Worm (Caenorhabditis elegans) whole organism, L4 larva: ENCODE measurements around the gene R13D7.2.

Source experiments
- F10B5.3 ChIP-seq: sonication (generic microtip); optimal IDR thresholded peaks from 2 replicates; lab custom pipeline; 2016; ENCODE audit warnings: mild to moderate bottlenecking, missing genetic modification characterization, missing compliant biosample characterization
- T26A8.4 ChIP-seq: fragments of 200-800 bp; sonication (Bioruptor generic); IDR thresholded peaks from 2 replicates; pipeline ENCODE4 v1.3.6; 2022; ENCODE audit warnings: missing genetic modification characterization, missing compliant biosample characterization
- Y105C5A.15 ChIP-seq: fragments of 200-800 bp; sonication (Bioruptor generic); IDR thresholded peaks from 2 replicates; pipeline ENCODE4 v1.3.6; 2022; ENCODE audit warnings: missing genetic modification characterization, missing compliant biosample characterization
- Y48G9A.11 ChIP-seq: fragments of 200-800 bp; sonication (Bioruptor generic); IDR thresholded peaks from 2 replicates; pipeline ENCODE4 v1.3.6; 2022; ENCODE audit warnings: missing genetic modification reagents, missing genetic modification characterization, missing compliant biosample characterization
- ZK337.2 ChIP-seq: fragments of 200-800 bp; sonication (Bioruptor generic); IDR thresholded peaks from 2 replicates; pipeline ENCODE4 v1.3.6; 2022; ENCODE audit warnings: missing genetic modification reagents, missing genetic modification characterization, missing compliant biosample characterization
- aha-1 ChIP-seq: fragments of 150-350 bp; peaks from one replicate; lab custom pipeline; 2014; ENCODE audit warnings: missing biosample characterization, missing genetic modification characterization
- aly-2 ChIP-seq: sonication (generic microtip); optimal IDR thresholded peaks from 2 replicates; lab custom pipeline; 2018; ENCODE audit warnings: missing biosample characterization, missing genetic modification characterization
- ceh-28 ChIP-seq: fragments of 150-350 bp; optimal IDR thresholded peaks from 2 replicates; lab custom pipeline; 2014; ENCODE audit warnings: missing biosample characterization, missing genetic modification reagents, missing genetic modification characterization
- ceh-82 ChIP-seq: sonication (generic microtip); optimal IDR thresholded peaks from 2 replicates; lab custom pipeline; 2017; ENCODE audit warnings: missing biosample characterization, missing genetic modification characterization
- ctbp-1 ChIP-seq: fragments of 200-800 bp; sonication (Bioruptor generic); IDR thresholded peaks from 2 replicates; pipeline ENCODE4 v1.3.6; 2022; ENCODE audit warnings: missing genetic modification reagents, missing genetic modification characterization, missing compliant biosample characterization
- daf-16 ChIP-seq, 3 experiments: sonication (generic microtip); optimal IDR thresholded peaks; 2 replicates each; lab custom pipeline; 2016 to 2017; ENCODE audit warnings: missing genetic modification characterization in 3 of 3, missing genetic modification reagents in 3 of 3, mild to moderate bottlenecking in 2 of 3, missing compliant biosample characterization in 2 of 3, missing biosample characterization in 1 of 3, moderate library complexity in 1 of 3
- dmd-6 ChIP-seq: fragments of 200-800 bp; sonication (Bioruptor generic); IDR thresholded peaks from 2 replicates; pipeline ENCODE4 v1.3.6; 2022; ENCODE audit warnings: missing genetic modification reagents, missing genetic modification characterization, missing compliant biosample characterization
- dve-1 ChIP-seq: sonication (generic microtip); optimal IDR thresholded peaks from 2 replicates; lab custom pipeline; 2017; ENCODE audit warnings: antibody characterized with exemption, mild to moderate bottlenecking, missing genetic modification characterization, missing compliant biosample characterization; ENCODE audit not compliant: insufficient read depth
- egl-43 ChIP-seq: fragments of 200-800 bp; sonication (Bioruptor generic); IDR thresholded peaks from 2 replicates; pipeline ENCODE4 v1.3.6; 2022; ENCODE audit warnings: missing genetic modification reagents, missing genetic modification characterization, missing compliant biosample characterization
- hif-1 ChIP-seq, 2 experiments: sonication (generic microtip); optimal IDR thresholded peaks; 2 replicates each; lab custom pipeline; 2016 to 2017; ENCODE audit warnings: missing compliant biosample characterization in 2 of 2, missing genetic modification characterization in 2 of 2, missing genetic modification reagents in 2 of 2, missing genotype in 2 of 2, mild to moderate bottlenecking in 1 of 2
- hlh-11 ChIP-seq: fragments of 200-800 bp; sonication (Bioruptor generic); optimal IDR thresholded peaks from 2 replicates; lab custom pipeline; 2018; ENCODE audit warnings: mild to moderate bottlenecking, missing genetic modification characterization, missing compliant biosample characterization
- hmg-1.1 ChIP-seq: fragments of 200-800 bp; sonication (Bioruptor generic); IDR thresholded peaks from 2 replicates; pipeline ENCODE4 v1.3.6; 2022; ENCODE audit warnings: missing genetic modification reagents, missing genetic modification characterization, missing compliant biosample characterization
- lim-7 ChIP-seq: fragments of 200-800 bp; sonication (Bioruptor generic); IDR thresholded peaks from 2 replicates; pipeline ENCODE4 v1.3.6; 2022; ENCODE audit warnings: missing genetic modification characterization, missing compliant biosample characterization
- lir-3 ChIP-seq: sonication (generic microtip); optimal IDR thresholded peaks from 2 replicates; lab custom pipeline; 2016; ENCODE audit warnings: mild to moderate bottlenecking, missing genetic modification characterization, missing compliant biosample characterization
- mxl-2 ChIP-seq: fragments of 200-800 bp; sonication (Bioruptor generic); conservative IDR thresholded peaks from 2 replicates; pipeline ENCODE4 v1.3.6; 2022; ENCODE audit warnings: missing genetic modification reagents, missing genetic modification characterization, missing compliant biosample characterization
- nhr-111 ChIP-seq: fragments of 200-800 bp; sonication (Bioruptor generic); optimal IDR thresholded peaks from 2 replicates; lab custom pipeline; 2018; ENCODE audit warnings: mild to moderate bottlenecking, missing genetic modification characterization, missing compliant biosample characterization
- nhr-237 ChIP-seq: sonication (generic microtip); optimal IDR thresholded peaks from 2 replicates; lab custom pipeline; 2017; ENCODE audit warnings: missing biosample characterization, missing genetic modification characterization
- nhr-28 ChIP-seq: fragments of 150-350 bp; optimal IDR thresholded peaks from 2 replicates; lab custom pipeline; 2014; ENCODE audit warnings: missing biosample characterization, missing genetic modification characterization
- nhr-48 ChIP-seq: sonication (generic microtip); optimal IDR thresholded peaks from 2 replicates; lab custom pipeline; 2016; ENCODE audit warnings: mild to moderate bottlenecking, missing genetic modification characterization, missing compliant biosample characterization
- nhr-6 ChIP-seq: fragments of 150-350 bp; optimal IDR thresholded peaks from 2 replicates; lab custom pipeline; 2014; ENCODE audit warnings: missing biosample characterization, missing genetic modification characterization
- nhr-76 ChIP-seq: fragments of 150-350 bp; optimal IDR thresholded peaks from 2 replicates; lab custom pipeline; 2014; ENCODE audit warnings: missing biosample characterization, missing genetic modification characterization
- pqm-1 ChIP-seq: sonication (generic microtip); optimal IDR thresholded peaks from 2 replicates; lab custom pipeline; 2017; ENCODE audit warnings: missing biosample characterization, missing genetic modification characterization
- rbr-2 ChIP-seq: sonication (generic microtip); optimal IDR thresholded peaks from 2 replicates; lab custom pipeline; 2016; ENCODE audit warnings: missing genotype, missing genetic modification characterization, missing compliant biosample characterization
- set-16 ChIP-seq: fragments of 200-800 bp; sonication (Bioruptor generic); IDR thresholded peaks from 2 replicates; pipeline ENCODE4 v1.3.6; 2022; ENCODE audit warnings: missing genetic modification reagents, missing genetic modification characterization, missing compliant biosample characterization
- spr-1 ChIP-seq: sonication (generic microtip); optimal IDR thresholded peaks from 2 replicates; lab custom pipeline; 2016; ENCODE audit warnings: mild to moderate bottlenecking, missing genetic modification characterization, missing compliant biosample characterization
- unc-130 ChIP-seq: sonication (generic microtip); optimal IDR thresholded peaks from 2 replicates; lab custom pipeline; 2016; ENCODE audit warnings: missing genetic modification reagents, missing genetic modification characterization, missing compliant biosample characterization
- unc-62 ChIP-seq, 3 experiments: fragments of 150-350 bp in 1 of 3; sonication (generic microtip); optimal IDR thresholded peaks in 2 of 3; peaks in 1 of 3; 1 replicate in 1 of 3; 2 replicates in 2 of 3; lab custom pipeline; 2014 to 2017; ENCODE audit warnings: missing biosample characterization in 3 of 3, missing genetic modification characterization in 3 of 3, missing genetic modification reagents in 3 of 3, missing genotype in 1 of 3
- zag-1 ChIP-seq: fragments of 150-350 bp; optimal IDR thresholded peaks from 2 replicates; lab custom pipeline; 2014; ENCODE audit warnings: missing biosample characterization, missing genetic modification characterization
- zfp-2 ChIP-seq: sonication (generic microtip); optimal IDR thresholded peaks from 2 replicates; lab custom pipeline; 2016; ENCODE audit warnings: mild to moderate bottlenecking, missing genetic modification characterization, missing compliant biosample characterization
- zip-2 ChIP-seq: fragments of 150-350 bp; optimal IDR thresholded peaks from 2 replicates; lab custom pipeline; 2014; ENCODE audit warnings: missing biosample characterization, missing genetic modification characterization
- ztf-11 ChIP-seq: fragments of 150-350 bp; optimal IDR thresholded peaks from 2 replicates; lab custom pipeline; 2014; ENCODE audit warnings: missing biosample characterization, missing genetic modification characterization

The R13D7.2 gene

ce11 chrV:7391933-7392332 lies 17.8 kb upstream of the R13D7.2 start, which contains the start of gene fbxa-105:
Gene fbxa-105, minus strand, starts transcription at chrV:7392029.
- TF ChIP-seq hif-1 (tag; optimal IDR thresholded peaks at IDR 0.05; lab: Kevin White, UChicago): no peak
- peak; percentile 77 for TF ChIP-seq pqm-1 (tag; lab: Kevin White, UChicago)
- TF ChIP-seq ceh-28 (tag; lab: Kevin White, UChicago): no peak
- TF ChIP-seq daf-16 (GFP tag; optimal IDR thresholded peaks at IDR 0.05; lab: Kevin White, UChicago): no peak
- TF ChIP-seq daf-16 (tag; optimal IDR thresholded peaks at IDR 0.05; lab: Kevin White, UChicago): peak; percentile 59
- TF ChIP-seq nhr-28 (tag; lab: Kevin White, UChicago): peak; percentile 26
- TF ChIP-seq dve-1 (tag; lab: Kevin White, UChicago): peak; percentile 24
- TF ChIP-seq unc-130: no peak
- TF ChIP-seq spr-1: no peak
- TF ChIP-seq, all 104 proteins: peak for 4

- TF ChIP-seq unc-62 (GFP tag; optimal IDR thresholded peaks at IDR 0.05 in 1 of 2; lab: Kevin White, UChicago): peak in 1 of 2 experiments; percentile 2
- TF ChIP-seq unc-62 (tag; optimal IDR thresholded peaks at IDR 0.05; lab: Kevin White, UChicago): no peak
- no peak for TF ChIP-seq nhr-76
- TF ChIP-seq aly-2 (tag; lab: Kevin White, UChicago): no peak
Measured at ce11 chrV:7395359-7395758, 14.3 kb upstream of the R13D7.2 start, which contains the start of gene srx-9. Gene srx-9, minus strand, starts transcription at chrV:7395459.

ce11 chrV:7399202-7399601 lies 10.5 kb upstream of the R13D7.2 start, which contains the start of gene gst-41:
Gene gst-41, minus strand, starts transcription at chrV:7399302.
- TF ChIP-seq dmd-6 (GFP tag; lab: Robert Waterston, UW) (no peak), hif-1 (tag; optimal IDR thresholded peaks at IDR 0.05; lab: Kevin White, UChicago) (no peak), ceh-82 (tag; lab: Kevin White, UChicago) (no peak)

ce11 chrV:7400095-7400494 lies 9.6 kb upstream of the R13D7.2 start, which contains the start of gene cnc-9:
Gene cnc-9, minus strand, starts transcription at chrV:7400195.
- TF ChIP-seq rbr-2 (tag; lab: Kevin White, UChicago): no peak
- TF ChIP-seq nhr-6: no peak
- no peak for TF ChIP-seq nhr-111 (GFP tag; lab: Kevin White, UChicago)
- no peak for TF ChIP-seq aha-1 (tag; lab: Kevin White, UChicago)
- TF ChIP-seq dve-1 (tag; lab: Kevin White, UChicago): no peak
- no peak for TF ChIP-seq mxl-2 (GFP tag; lab: Robert Waterston, UW)
- TF ChIP-seq ctbp-1 (GFP tag; lab: Robert Waterston, UW): no peak
- TF ChIP-seq unc-130: no peak
- TF ChIP-seq hlh-11 (tag; lab: Kevin White, UChicago): no peak
- TF ChIP-seq Y105C5A.15 (GFP tag; lab: Robert Waterston, UW): no peak
- no peak for TF ChIP-seq dmd-6 (GFP tag; lab: Robert Waterston, UW)
- no peak for TF ChIP-seq egl-43
- no peak for TF ChIP-seq T26A8.4 (GFP tag; lab: Robert Waterston, UW)

ce11 chrV:7400588-7400987 lies 9.1 kb upstream of the R13D7.2 start, which contains the start of gene srx-60:
Gene srx-60, plus strand, starts transcription at chrV:7400888.
- TF ChIP-seq lir-3 (tag; lab: Kevin White, UChicago) (no peak), F10B5.3 (tag; lab: Kevin White, UChicago) (no peak), Y48G9A.11 (GFP tag; lab: Robert Waterston, UW) (no peak), ZK337.2 (no peak), ztf-11 (tag; lab: Kevin White, UChicago) (no peak), nhr-237 (tag; lab: Kevin White, UChicago) (no peak), zip-2 (tag; lab: Kevin White, UChicago) (no peak), hmg-1.1 (GFP tag; lab: Robert Waterston, UW) (no peak), zfp-2 (tag; lab: Kevin White, UChicago) (no peak), set-16 (GFP tag; lab: Robert Waterston, UW) (no peak), lim-7 (GFP tag; lab: Robert Waterston, UW) (no peak), nhr-48 (no peak), zag-1 (tag; lab: Kevin White, UChicago) (no peak)
